Worm (Caenorhabditis elegans): ENCODE measurements around the gene Y44A6D.5.

Y44A6D.5 gene

DNA sequence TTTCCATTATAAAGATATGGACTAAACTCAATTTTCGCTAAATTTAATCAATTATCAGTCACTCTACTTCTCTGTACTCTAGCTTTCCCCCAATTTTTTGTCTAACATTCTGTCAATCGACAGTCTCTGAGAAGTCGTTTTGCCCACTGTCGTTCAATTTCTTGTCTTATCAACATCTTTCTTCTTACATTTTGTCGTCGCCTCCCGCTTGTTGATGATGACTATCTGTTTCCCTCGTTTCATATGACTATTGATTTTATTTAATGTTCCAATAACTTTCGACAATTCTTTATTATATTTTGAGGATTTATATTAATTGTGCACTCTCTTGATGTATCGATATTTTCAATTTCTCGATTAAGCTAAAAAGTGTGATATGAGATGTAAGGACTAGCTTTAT lies 23.9 kb downstream of the Y44A6D.5 start (continued):
- peak; percentile 14 for TF ChIP-seq ama-1 (optimal IDR thresholded peaks at IDR 0.05)
- peak; percentile 2 for TF ChIP-seq mxl-3 (GFP tag; optimal IDR thresholded peaks at IDR 0.05)
- no peak for TF ChIP-seq ceh-44 (GFP tag; IDR thresholded peaks at IDR 0.05)
- TF ChIP-seq lin-39 (tag; optimal IDR thresholded peaks at IDR 0.05) = no peak
- peak; percentile 56 for TF ChIP-seq hlh-11 (tag; optimal IDR thresholded peaks at IDR 0.05)
- no peak for TF ChIP-seq F10B5.3 (tag; optimal IDR thresholded peaks at IDR 0.05)
- TF ChIP-seq aly-2 (tag; optimal IDR thresholded peaks at IDR 0.05) = no peak
- no peak for TF ChIP-seq pha-4 (GFP tag; IDR thresholded peaks at IDR 0.05)
- no peak for TF ChIP-seq pha-4 (tag; optimal IDR thresholded peaks at IDR 0.05)
- TF ChIP-seq daf-19 (GFP tag; conservative IDR thresholded peaks at IDR 0.05) = no peak
- TF ChIP-seq lin-1 (GFP tag; IDR thresholded peaks at IDR 0.05) = no peak
- no peak for TF ChIP-seq spr-3 (GFP tag; optimal IDR thresholded peaks at IDR 0.05)
- TF ChIP-seq Y48G9A.11 (GFP tag; IDR thresholded peaks at IDR 0.05) = no peak
- no peak for TF ChIP-seq Y105C5A.15 (GFP tag; IDR thresholded peaks at IDR 0.05)
- no peak for TF ChIP-seq ZK337.2 (GFP tag; IDR thresholded peaks at IDR 0.05)
- TF ChIP-seq dmd-6 (GFP tag; IDR thresholded peaks at IDR 0.05) = peak; percentile 36; the same call in 1 of the 2 replicates
- no peak for TF ChIP-seq nhr-48 (tag; optimal IDR thresholded peaks at IDR 0.05)
- no peak for TF ChIP-seq dmd-8 (GFP tag; IDR thresholded peaks at IDR 0.05)

- peak; percentile 74 for TF ChIP-seq dmd-9 (GFP tag; IDR thresholded peaks at IDR 0.05)
- peak; percentile 96 for TF ChIP-seq nhr-11 (tag; optimal IDR thresholded peaks at IDR 0.05)
- TF ChIP-seq daf-19 (GFP tag; conservative IDR thresholded peaks at IDR 0.05) = peak; percentile 66; the same call in 1 of the 2 replicates
- TF ChIP-seq lin-13 (GFP tag; optimal IDR thresholded peaks at IDR 0.05) = peak; percentile 44
- TF ChIP-seq sdz-12 (GFP tag; optimal IDR thresholded peaks at IDR 0.05) = peak; percentile 79
- no peak for TF ChIP-seq lin-39 (tag; optimal IDR thresholded peaks at IDR 0.05)
- TF ChIP-seq ama-1 (optimal IDR thresholded peaks at IDR 0.05) = peak; percentile 5
- peak; percentile 67 for TF ChIP-seq zip-2 (tag; optimal IDR thresholded peaks at IDR 0.05)
- TF ChIP-seq duxl-1 (tag; optimal IDR thresholded peaks at IDR 0.05; ENCODE audit: poor library complexity) = peak; percentile 83
- peak; percentile 97 for TF ChIP-seq hmg-1.1 (GFP tag; IDR thresholded peaks at IDR 0.05)
- TF ChIP-seq ceh-20 (GFP tag; IDR thresholded peaks at IDR 0.05) = peak; percentile 93; the same call in 1 of the 2 replicates
- TF ChIP-seq ZK546.5 (tag; optimal IDR thresholded peaks at IDR 0.05) = peak in 1 of 2 experiments; percentile 36
- TF ChIP-seq ceh-28 (tag; optimal IDR thresholded peaks at IDR 0.05) = peak; percentile 6
- TF ChIP-seq dmd-6 (GFP tag; IDR thresholded peaks at IDR 0.05) = peak; percentile 96
- peak; percentile 99 for TF ChIP-seq mxl-3 (GFP tag; optimal IDR thresholded peaks at IDR 0.05)
- TF ChIP-seq F49E8.2 (tag; optimal IDR thresholded peaks at IDR 0.05; ENCODE audit: borderline replicate concordance) = no peak
- no peak for TF ChIP-seq skn-1 (tag; optimal IDR thresholded peaks at IDR 0.05)
- peak; percentile 8 for TF ChIP-seq unc-130 (GFP tag; optimal IDR thresholded peaks at IDR 0.05)
- TF ChIP-seq unc-39 (tag; optimal IDR thresholded peaks at IDR 0.05) = no peak
- peak; percentile 44 for TF ChIP-seq Y5F2A.4 (GFP tag; optimal IDR thresholded peaks at IDR 0.05)
- TF ChIP-seq dve-1 (tag; optimal IDR thresholded peaks at IDR 0.05; ENCODE audit: insufficient read depth) = peak; percentile 99
- no peak for TF ChIP-seq ceh-82 (tag; optimal IDR thresholded peaks at IDR 0.05)
- 0 out of 2 replicates have a peak, but pooled peaks have one; percentile 14 for TF ChIP-seq dmd-8 (GFP tag; IDR thresholded peaks at IDR 0.05)
- no peak for TF ChIP-seq F44E2.7 (GFP tag; IDR thresholded peaks at IDR 0.05)
- TF ChIP-seq mep-1 (tag; optimal IDR thresholded peaks at IDR 0.05) = peak; percentile 95
- peak; percentile 92 for TF ChIP-seq nhr-25 (tag; optimal IDR thresholded peaks at IDR 0.05; ENCODE audit: borderline replicate concordance, insufficient read depth)
- TF ChIP-seq ztf-11 (tag; optimal IDR thresholded peaks at IDR 0.05) = no peak
- no peak for TF ChIP-seq fos-1 (tag; optimal IDR thresholded peaks at IDR 0.05)
- peak; percentile 95 for TF ChIP-seq fkh-10 (GFP tag; optimal IDR thresholded peaks at IDR 0.05)
- TF ChIP-seq hlh-30 (tag; optimal IDR thresholded peaks at IDR 0.05; ENCODE audit: insufficient read depth) = peak; percentile 99
- TF ChIP-seq mdt-29 (GFP tag; IDR thresholded peaks at IDR 0.05) = 0 out of 2 replicates have a peak, but pooled peaks have one; percentile 80
- TF ChIP-seq vab-7 (GFP tag; IDR thresholded peaks at IDR 0.05) = peak; percentile 64; the same call in 1 of the 2 replicates
- peak; percentile 76; the same call in 1 of the 2 replicates for TF ChIP-seq nhr-42 (GFP tag; IDR thresholded peaks at IDR 0.05)
- peak; percentile 26; the same call in 1 of the 2 replicates for TF ChIP-seq D1046.2 (GFP tag; IDR thresholded peaks at IDR 0.05)
- TF ChIP-seq daf-8 (GFP tag; IDR thresholded peaks at IDR 0.05) = no peak
- peak; percentile 33 for TF ChIP-seq pqm-1 (tag; optimal IDR thresholded peaks at IDR 0.05)
- peak; percentile 82 for TF ChIP-seq pha-4 (GFP tag; IDR thresholded peaks at IDR 0.05)
- peak; percentile 100 for TF ChIP-seq pha-4 (tag; optimal IDR thresholded peaks at IDR 0.05)
- TF ChIP-seq daf-12 (tag; optimal IDR thresholded peaks at IDR 0.05) = no peak
- no peak for TF ChIP-seq aly-2 (tag; optimal IDR thresholded peaks at IDR 0.05)
These were observed 24.5 kb downstream of the Y44A6D.5 start for ce11 chrV:20778257-20778697.

All from whole organism, L4 larva.